Fruit fly (Drosophila melanogaster): Measurements from ENCODE around the gene CG32444.

Gene CG32444

dm6 chr3L:21604265-21604664, 32.5 kb upstream of the CG32444 start (continued):
- peak; percentile 46 for TF ChIP-seq repo (GFP tag; optimal IDR thresholded peaks at IDR 0.05)
- no peak for TF ChIP-seq CG17568 (GFP tag; optimal IDR thresholded peaks at IDR 0.05)
- peak in 1 of 2 experiments; percentile 70 for TF ChIP-seq Pdp1 (GFP tag; optimal IDR thresholded peaks at IDR 0.05)
- TF ChIP-seq CG18619 (GFP tag; optimal IDR thresholded peaks at IDR 0.05): peak; percentile 4
- peak; percentile 74 to 77 for TF ChIP-seq dpn (GFP tag; optimal IDR thresholded peaks at IDR 0.05)
- TF ChIP-seq mld (GFP tag; IDR thresholded peaks at IDR 0.05; ENCODE audit: partially characterized antibody): no peak
- TF ChIP-seq CG12219 (GFP tag; optimal IDR thresholded peaks at IDR 0.05): no peak
- peak; percentile 73 for TF ChIP-seq CG30403 (GFP tag; optimal IDR thresholded peaks at IDR 0.05)
- TF ChIP-seq bowl (GFP tag; IDR thresholded peaks at IDR 0.05): no peak
- peak; percentile 66 for TF ChIP-seq da (GFP tag; optimal IDR thresholded peaks at IDR 0.05)
- peak; percentile 19 for TF ChIP-seq crc (GFP tag; optimal IDR thresholded peaks at IDR 0.05)
- no peak for TF ChIP-seq schlank (tag; optimal IDR thresholded peaks at IDR 0.05)
- TF ChIP-seq her (GFP tag; optimal IDR thresholded peaks at IDR 0.05): peak; percentile 51
- TF ChIP-seq CG10431 (GFP tag; optimal IDR thresholded peaks at IDR 0.05): peak; percentile 82
- TF ChIP-seq CG5953 (GFP tag; IDR thresholded peaks at IDR 0.05): no peak
- TF ChIP-seq CG2199 (GFP tag; IDR thresholded peaks at IDR 0.05): peak; percentile 98
- TF ChIP-seq tgo (GFP tag; IDR thresholded peaks at IDR 0.05): peak; percentile 59
- no peak for TF ChIP-seq CG17186 (GFP tag; optimal IDR thresholded peaks at IDR 0.05)
- TF ChIP-seq CG10979 (tag; optimal IDR thresholded peaks at IDR 0.05): peak; percentile 84
- no peak for TF ChIP-seq emc (GFP tag; optimal IDR thresholded peaks at IDR 0.05)
- TF ChIP-seq trh (GFP tag; optimal IDR thresholded peaks at IDR 0.05): peak; percentile 39
- peak; percentile 13 for TF ChIP-seq jing (GFP tag; optimal IDR thresholded peaks at IDR 0.05)
- TF ChIP-seq Hr39 (optimal IDR thresholded peaks at IDR 0.05): no peak
- no peak for TF ChIP-seq CG7556 (GFP tag; optimal IDR thresholded peaks at IDR 0.05)
- TF ChIP-seq Elba2 (GFP tag; optimal IDR thresholded peaks at IDR 0.05): peak; percentile 47
- peak; percentile 39; the same call in 1 of the 2 replicates for TF ChIP-seq CG13287 (GFP tag; IDR thresholded peaks at IDR 0.05; ENCODE audit: partially characterized antibody)
- TF ChIP-seq CG1792 (GFP tag; optimal IDR thresholded peaks at IDR 0.05): peak; percentile 44
- TF ChIP-seq CG11398 (GFP tag; optimal IDR thresholded peaks at IDR 0.05): peak; percentile 32
- peak; percentile 73 for TF ChIP-seq CG9932 (GFP tag; IDR thresholded peaks at IDR 0.05)
- no peak for TF ChIP-seq nom (GFP tag; optimal IDR thresholded peaks at IDR 0.05)
- TF ChIP-seq CG12659 (GFP tag; optimal IDR thresholded peaks at IDR 0.05): no peak
- no peak for TF ChIP-seq YL-1 (GFP tag; optimal IDR thresholded peaks at IDR 0.05)
- peak; percentile 55; the same call in 2 of the 3 replicates for TF ChIP-seq Aef1 (GFP tag; IDR thresholded peaks at IDR 0.05)
- TF ChIP-seq CG14441 (GFP tag; IDR thresholded peaks at IDR 0.05): peak; percentile 57
- TF ChIP-seq Gsc (GFP tag; IDR thresholded peaks at IDR 0.05): no peak
- no peak for TF ChIP-seq B-H1 (GFP tag; IDR thresholded peaks at IDR 0.05)
- TF ChIP-seq Deaf1 (tag; optimal IDR thresholded peaks at IDR 0.05): no peak
- peak; percentile 40 for TF ChIP-seq Dip3 (GFP tag; optimal IDR thresholded peaks at IDR 0.05)
- peak; percentile 49 for TF ChIP-seq CG12155 (GFP tag; optimal IDR thresholded peaks at IDR 0.05)
- TF ChIP-seq CG31365 (tag; optimal IDR thresholded peaks at IDR 0.05): peak; percentile 40
- no peak for TF ChIP-seq nau (GFP tag; optimal IDR thresholded peaks at IDR 0.05)
- peak; percentile 59 for TF ChIP-seq bbx (GFP tag; IDR thresholded peaks at IDR 0.05; ENCODE audit: partially characterized antibody)
- TF ChIP-seq CG14710 (tag; optimal IDR thresholded peaks at IDR 0.05): peak; percentile 32
- peak; percentile 52; the same call in 1 of the 2 replicates for TF ChIP-seq CG9215 (GFP tag; IDR thresholded peaks at IDR 0.05)
- no peak for TF ChIP-seq CG13123 (GFP tag; optimal IDR thresholded peaks at IDR 0.05)
- TF ChIP-seq NK7.1 (GFP tag; optimal IDR thresholded peaks at IDR 0.05): peak; percentile 1
- peak; percentile 84 for TF ChIP-seq Xbp1 (GFP tag; optimal IDR thresholded peaks at IDR 0.05)
- TF ChIP-seq CG4328 (GFP tag; optimal IDR thresholded peaks at IDR 0.05): no peak
- peak; percentile 59; the same call in 2 of the 4 replicates for TF ChIP-seq Gug (GFP tag; IDR thresholded peaks at IDR 0.05)
- peak; percentile 36 for TF ChIP-seq pho (GFP tag; optimal IDR thresholded peaks at IDR 0.05)
- TF ChIP-seq CG2875 (GFP tag; optimal IDR thresholded peaks at IDR 0.05): peak; percentile 40
